Fruit fly (Drosophila melanogaster) whole organism, embryonic: ENCODE measurements around the gene not.

ENCODE experiments used
- Aef1 ChIP-seq: fragments of 200-800 bp; sonication (Bioruptor generic); IDR thresholded peaks from 3 replicates; pipeline ENCODE4 v1.3.6; 2022; ENCODE audit warnings: missing biosample characterization, missing genetic modification characterization
- Atf6 ChIP-seq: fragments of 200-800 bp; sonication (Bioruptor generic); IDR thresholded peaks from 2 replicates; pipeline ENCODE4 v1.3.6; 2022; ENCODE audit warnings: missing biosample characterization, missing genetic modification characterization
- CG10565 ChIP-seq: fragments of 200-800 bp; sonication (Bioruptor generic); optimal IDR thresholded peaks from 3 replicates; lab custom pipeline; 2016; ENCODE audit warnings: missing biosample characterization, mild to moderate bottlenecking, missing genetic modification characterization
- CG11247 ChIP-seq: fragments of 200-800 bp; sonication (Bioruptor generic); IDR thresholded peaks from 2 replicates; pipeline ENCODE4 v1.3.6; 2022; ENCODE audit warnings: missing biosample characterization, missing genetic modification characterization
- CG11695 ChIP-seq: fragments of 200-800 bp; sonication (Bioruptor generic); IDR thresholded peaks from 3 replicates; pipeline ENCODE4 v1.3.6; 2022; ENCODE audit warnings: missing biosample characterization, missing genetic modification characterization
- CG12071 ChIP-seq: fragments of 200-800 bp; sonication (Bioruptor generic); optimal IDR thresholded peaks from 3 replicates; lab custom pipeline; 2018; ENCODE audit warnings: missing biosample characterization, mild to moderate bottlenecking, missing genetic modification characterization
- CG1529 ChIP-seq: fragments of 200-800 bp; sonication (Bioruptor generic); optimal IDR thresholded peaks from 3 replicates; lab custom pipeline; 2018; ENCODE audit warnings: missing biosample characterization, missing genetic modification characterization
- CG15696 ChIP-seq: fragments of 200-800 bp; sonication (Bioruptor generic); optimal IDR thresholded peaks from 2 replicates; lab custom pipeline; 2019; ENCODE audit warnings: missing biosample characterization, mild to moderate bottlenecking, missing genetic modification characterization, moderate library complexity
- CG17802 ChIP-seq: fragments of 200-800 bp; sonication (Bioruptor generic); optimal IDR thresholded peaks from 2 replicates; lab custom pipeline; 2018; ENCODE audit warnings: missing biosample characterization, mild to moderate bottlenecking, missing genetic modification characterization, moderate library complexity
- CG18011 ChIP-seq: fragments of 200-800 bp; sonication (Bioruptor generic); optimal IDR thresholded peaks from 2 replicates; lab custom pipeline; 2017; ENCODE audit warnings: missing biosample characterization, missing genetic modification characterization, mild to moderate bottlenecking, moderate library complexity, missing genotype
- CG18262 ChIP-seq: fragments of 200-800 bp; optimal IDR thresholded peaks from 3 replicates; lab custom pipeline; 2019; ENCODE audit warnings: missing biosample characterization, mild to moderate bottlenecking, missing genetic modification characterization, moderate library complexity
- CG2120 ChIP-seq: fragments of 200-800 bp; sonication (Bioruptor generic); optimal IDR thresholded peaks from 3 replicates; lab custom pipeline; 2016; ENCODE audit warnings: missing biosample characterization, missing genetic modification characterization
- CG2712 ChIP-seq: fragments of 200-800 bp; optimal IDR thresholded peaks from 3 replicates; lab custom pipeline; 2019; ENCODE audit warnings: missing biosample characterization, mild to moderate bottlenecking, missing genetic modification characterization, moderate library complexity
- CG30020 ChIP-seq: fragments of 200-800 bp; optimal IDR thresholded peaks from 2 replicates; lab custom pipeline; 2019; ENCODE audit warnings: missing biosample characterization, mild to moderate bottlenecking, missing genetic modification characterization, moderate library complexity
- CG31365 ChIP-seq: fragments of 200-800 bp; sonication (Bioruptor generic); optimal IDR thresholded peaks from 2 replicates; lab custom pipeline; 2018; ENCODE audit warnings: missing biosample characterization, mild to moderate bottlenecking, missing genetic modification characterization
- CG32767 ChIP-seq: fragments of 200-800 bp; sonication (Bioruptor generic); IDR thresholded peaks from 2 replicates; pipeline ENCODE4 v1.3.6; 2022; ENCODE audit warnings: missing biosample characterization, missing genetic modification characterization
- CG3281 ChIP-seq: fragments of 200-800 bp; sonication (Bioruptor generic); optimal IDR thresholded peaks from 3 replicates; lab custom pipeline; 2017; ENCODE audit warnings: missing biosample characterization, mild to moderate bottlenecking, missing genetic modification characterization
- CG3838 ChIP-seq: fragments of 200-800 bp; sonication (Bioruptor generic); optimal IDR thresholded peaks from 3 replicates; lab custom pipeline; 2016; ENCODE audit warnings: missing biosample characterization, missing genetic modification characterization
- CG5180 ChIP-seq: fragments of 200-800 bp; sonication (Bioruptor generic); optimal IDR thresholded peaks from 3 replicates; lab custom pipeline; 2017; ENCODE audit warnings: missing biosample characterization, missing genetic modification characterization, mild to moderate bottlenecking, moderate library complexity, missing genetic modification reagents
- CG6683 ChIP-seq: fragments of 200-800 bp; sonication (Bioruptor generic); optimal IDR thresholded peaks from 2 replicates; lab custom pipeline; 2017; ENCODE audit warnings: missing biosample characterization, mild to moderate bottlenecking, missing genetic modification characterization, missing genetic modification reagents
- CG6765 ChIP-seq: fragments of 200-800 bp; sonication (Bioruptor generic); optimal IDR thresholded peaks from 3 replicates; lab custom pipeline; 2017; ENCODE audit warnings: missing biosample characterization, mild to moderate bottlenecking, missing genetic modification characterization
- CG8478 ChIP-seq: fragments of >200 bp; optimal IDR thresholded peaks from 2 replicates; lab custom pipeline; 2018
- CG8765 ChIP-seq: fragments of 200-800 bp; sonication (Bioruptor generic); IDR thresholded peaks from 2 replicates; pipeline ENCODE4 v1.3.6; 2022; ENCODE audit warnings: missing biosample characterization, missing genetic modification characterization
- Chrac-16 ChIP-seq: fragments of 200-800 bp; sonication (Bioruptor generic); optimal IDR thresholded peaks from 3 replicates; lab custom pipeline; 2016; ENCODE audit warnings: missing biosample characterization, missing genetic modification characterization
- CkIIα-i1 ChIP-seq: fragments of 200-800 bp; sonication (Bioruptor generic); IDR thresholded peaks from 2 replicates; pipeline ENCODE4 v1.3.6; 2022; ENCODE audit warnings: missing biosample characterization, missing genetic modification characterization
- CoRest ChIP-seq: fragments of 200-800 bp; sonication (Bioruptor generic); optimal IDR thresholded peaks from 3 replicates; lab custom pipeline; 2018; ENCODE audit warnings: missing biosample characterization, mild to moderate bottlenecking, missing genetic modification characterization, moderate library complexity
- CrebB ChIP-seq: fragments of 200-800 bp; sonication (Bioruptor generic); optimal IDR thresholded peaks from 3 replicates; lab custom pipeline; 2018; ENCODE audit warnings: missing biosample characterization, mild to moderate bottlenecking, missing genetic modification characterization
- Dek ChIP-seq: fragments of 200-800 bp; sonication (Bioruptor generic); optimal IDR thresholded peaks from 3 replicates; lab custom pipeline; 2019; ENCODE audit warnings: missing biosample characterization, mild to moderate bottlenecking, missing genetic modification characterization, moderate library complexity
- Dip3 ChIP-seq: fragments of 200-800 bp; sonication (Bioruptor generic); optimal IDR thresholded peaks from 3 replicates; lab custom pipeline; 2016; ENCODE audit warnings: missing biosample characterization, missing genetic modification characterization
- Ets65A ChIP-seq: fragments of 200-800 bp; sonication (Bioruptor generic); peaks from one replicate; lab custom pipeline; 2016; ENCODE audit warnings: missing biosample characterization, missing genetic modification characterization
- H15 ChIP-seq: fragments of 200-800 bp; sonication (Bioruptor generic); IDR thresholded peaks from 3 replicates; pipeline ENCODE4 v1.3.6; 2022; ENCODE audit warnings: missing biosample characterization, missing genetic modification characterization
- HmgD ChIP-seq: fragments of 200-800 bp; sonication (Bioruptor generic); optimal IDR thresholded peaks from 3 replicates; lab custom pipeline; 2016; ENCODE audit warnings: missing biosample characterization, missing genetic modification characterization
- NFAT ChIP-seq: fragments of 200-800 bp; sonication (Bioruptor generic); IDR thresholded peaks from 2 replicates; pipeline ENCODE4 v1.3.6; 2022; ENCODE audit warnings: missing biosample characterization, missing genetic modification characterization
- Nf-YC ChIP-seq: fragments of 200-800 bp; optimal IDR thresholded peaks from 3 replicates; lab custom pipeline; 2019; ENCODE audit warnings: missing biosample characterization, mild to moderate bottlenecking, missing genetic modification characterization, moderate library complexity
- Oaz ChIP-seq: fragments of 200-800 bp; sonication (Bioruptor generic); IDR thresholded peaks from 2 replicates; pipeline ENCODE4 v1.3.6; 2022; ENCODE audit warnings: missing biosample characterization, missing genetic modification characterization
- Ravus ChIP-seq: fragments of 200-800 bp; sonication (Bioruptor generic); IDR thresholded peaks from 2 replicates; pipeline ENCODE4 v1.3.6; 2022; ENCODE audit warnings: missing biosample characterization, missing genetic modification characterization
- Sin3A ChIP-seq: fragments of >200 bp; optimal IDR thresholded peaks from 2 replicates; lab custom pipeline; 2018
- Sry-β ChIP-seq: fragments of 200-800 bp; sonication (Bioruptor generic); optimal IDR thresholded peaks from 2 replicates; lab custom pipeline; 2018; ENCODE audit warnings: missing biosample characterization, mild to moderate bottlenecking, missing genetic modification characterization, moderate library complexity
- Xbp1 ChIP-seq: fragments of 200-800 bp; sonication (Bioruptor generic); optimal IDR thresholded peaks from 3 replicates; lab custom pipeline; 2016; ENCODE audit warnings: missing biosample characterization, mild to moderate bottlenecking, missing genetic modification characterization
- ase ChIP-seq: fragments of 200-800 bp; sonication (Bioruptor generic); IDR thresholded peaks from 3 replicates; pipeline ENCODE4 v1.3.6; 2022; ENCODE audit warnings: missing biosample characterization, missing genetic modification characterization
- cas ChIP-seq: fragments of 200-800 bp; sonication (Bioruptor generic); IDR thresholded peaks from 2 replicates; pipeline ENCODE4 v1.3.6; 2022; ENCODE audit warnings: missing biosample characterization, missing genetic modification characterization
- corto ChIP-seq: fragments of 200-800 bp; sonication (Bioruptor generic); optimal IDR thresholded peaks from 2 replicates; lab custom pipeline; 2016; ENCODE audit warnings: missing biosample characterization, mild to moderate bottlenecking, missing genetic modification characterization, moderate library complexity
- gcm ChIP-seq: fragments of 200-800 bp; sonication (Bioruptor generic); optimal IDR thresholded peaks from 2 replicates; lab custom pipeline; 2019; ENCODE audit warnings: missing biosample characterization, mild to moderate bottlenecking, missing genetic modification characterization, moderate library complexity
- lmd ChIP-seq: fragments of 200-800 bp; sonication (Bioruptor generic); IDR thresholded peaks from 2 replicates; pipeline ENCODE4 v1.3.6; 2022; ENCODE audit warnings: missing biosample characterization, missing genetic modification characterization
- lola ChIP-seq, 3 experiments: fragments of >200 bp in 2 of 3; fragments of 200-800 bp in 1 of 3; sonication (Bioruptor generic) in 1 of 3; optimal IDR thresholded peaks; 2 replicates each; lab custom pipeline; 2017 to 2019; ENCODE audit warnings: missing biosample characterization in 3 of 3, missing genetic modification characterization in 3 of 3, mild to moderate bottlenecking in 1 of 3, moderate library complexity in 1 of 3
- odd ChIP-seq: fragments of 200-800 bp; sonication (Bioruptor generic); optimal IDR thresholded peaks from 2 replicates; lab custom pipeline; 2017; ENCODE audit warnings: missing biosample characterization, mild to moderate bottlenecking, missing genetic modification characterization
- toy ChIP-seq: fragments of 200-800 bp; sonication (Bioruptor generic); IDR thresholded peaks from 2 replicates; pipeline ENCODE4 v1.3.6; 2022; ENCODE audit warnings: missing biosample characterization, missing genetic modification characterization
- zfh2 ChIP-seq: fragments of 200-800 bp; sonication (Bioruptor generic); optimal IDR thresholded peaks from 2 replicates; lab custom pipeline; 2016; ENCODE audit warnings: missing biosample characterization, missing genetic modification characterization

not gene

dm6 chr3L:18643222-18643621 is 21.3 kb upstream of the not start:
- TF ChIP-seq Ets65A (GFP tag; lab: Kevin White, UChicago) (peak; percentile 78), lmd (GFP tag; lab: Robert Waterston, UW) (no peak), Dip3 (GFP tag; lab: Kevin White, UChicago) (no peak), CG5180 (no peak)

dm6 chr3L:18640584-18641527 is 18.9 kb upstream of the not start:
- TF ChIP-seq Xbp1 (GFP tag; lab: Kevin White, UChicago) (peak; percentile 95), CG31365 (tag; lab: Kevin White, UChicago) (peak; percentile 80), Atf6 (GFP tag; lab: Robert Waterston, UW) (peak; percentile 97), CrebB (tag; lab: Kevin White, UChicago) (peak; percentile 94), CG18011 (GFP tag; lab: Kevin White, UChicago) (peak; percentile 84), CG2712 (tag; lab: Kevin White, UChicago) (peak; percentile 83), CG6683 (peak; percentile 88), CG11247 (peak; percentile 99), lola (GFP tag; optimal IDR thresholded peaks at IDR 0.05; lab: Kevin White, UChicago) (peak in 1 of 3 experiments; percentile 69), Chrac-16 (peak; percentile 94), cas (GFP tag; lab: Robert Waterston, UW) (peak; percentile 96), CG2120 (GFP tag; lab: Kevin White, UChicago) (peak; percentile 99), NFAT (GFP tag; lab: Robert Waterston, UW) (peak; percentile 99), Nf-YC (tag; lab: Kevin White, UChicago) (peak; percentile 60), Ravus (GFP tag; lab: Robert Waterston, UW) (peak; percentile 94), CoRest (tag; lab: Kevin White, UChicago) (peak; percentile 93), CG18262 (tag; lab: Kevin White, UChicago) (peak; percentile 71), Aef1 (GFP tag; lab: Robert Waterston, UW) (peak; percentile 98), Sry-β (GFP tag; lab: Kevin White, UChicago) (peak; percentile 10), Sin3A (lab: Kevin White, UChicago) (no peak), zfh2 (GFP tag; lab: Kevin White, UChicago) (peak; percentile 87), CG10565 (GFP tag; lab: Kevin White, UChicago) (peak; percentile 30), CG11695 (GFP tag; lab: Robert Waterston, UW) (peak; percentile 96), CG32767 (peak; percentile 91), corto (GFP tag; lab: Kevin White, UChicago) (peak; percentile 46), CG1529 (peak; percentile 64), CkIIα-i1 (GFP tag; lab: Robert Waterston, UW) (peak; percentile 90), CG8765 (GFP tag; lab: Robert Waterston, UW) (peak; percentile 95), odd (GFP tag; lab: Kevin White, UChicago) (peak; percentile 85), CG6765 (GFP tag; lab: Kevin White, UChicago) (peak; percentile 89), ase (GFP tag; lab: Robert Waterston, UW) (peak; percentile 98), CG8478 (lab: Kevin White, UChicago) (no peak), HmgD (GFP tag; lab: Kevin White, UChicago) (peak; percentile 82), gcm (GFP tag; lab: Kevin White, UChicago) (peak; percentile 88), toy (GFP tag; lab: Robert Waterston, UW) (peak; percentile 97), CG3281 (peak; percentile 91), CG3838 (GFP tag; lab: Kevin White, UChicago) (peak; percentile 74), Oaz (peak; percentile 91), Dek (tag; lab: Kevin White, UChicago) (peak; percentile 90), CG12071 (peak; percentile 88), CG17802 (tag; lab: Kevin White, UChicago) (peak; percentile 45), CG15696 (tag; lab: Kevin White, UChicago) (peak; percentile 83), H15 (peak; percentile 97), CG30020 (tag; lab: Kevin White, UChicago) (peak; percentile 28)
